Fruit fly (Drosophila melanogaster) whole organism, embryonic: Measurements from ENCODE around the gene CG6195.

Experiments used
- ATbp ChIP-seq: fragments of 200-800 bp; sonication (Bioruptor generic); optimal IDR thresholded peaks from 2 replicates; lab custom pipeline; 2017; ENCODE audit warnings: missing biosample characterization, mild to moderate bottlenecking, missing genetic modification characterization, missing genetic modification reagents
- CG10366 ChIP-seq: fragments of 200-800 bp; sonication (Bioruptor generic); IDR thresholded peaks from 2 replicates; pipeline ENCODE4 v1.3.6; 2022; ENCODE audit warnings: missing biosample characterization, missing genetic modification characterization
- CG10565 ChIP-seq: fragments of 200-800 bp; sonication (Bioruptor generic); optimal IDR thresholded peaks from 3 replicates; lab custom pipeline; 2016; ENCODE audit warnings: missing biosample characterization, mild to moderate bottlenecking, missing genetic modification characterization
- CG12391 ChIP-seq: fragments of 200-800 bp; sonication (Bioruptor generic); optimal IDR thresholded peaks from 3 replicates; lab custom pipeline; 2018; ENCODE audit warnings: missing biosample characterization, mild to moderate bottlenecking, missing genetic modification characterization, moderate library complexity
- CG14014 ChIP-seq: fragments of 200-800 bp; sonication (Bioruptor generic); IDR thresholded peaks from 2 replicates; pipeline ENCODE4 v1.3.6; 2022; ENCODE audit warnings: missing biosample characterization, missing genetic modification characterization
- CG17186 ChIP-seq: fragments of 200-800 bp; sonication (Bioruptor generic); optimal IDR thresholded peaks from 3 replicates; lab custom pipeline; 2017; ENCODE audit warnings: missing biosample characterization, missing genetic modification reagents, missing genetic modification characterization
- CG2116 ChIP-seq: fragments of 200-800 bp; sonication (Bioruptor generic); optimal IDR thresholded peaks from 3 replicates; lab custom pipeline; 2018; ENCODE audit warnings: missing biosample characterization, mild to moderate bottlenecking, missing genetic modification characterization
- CG6254 ChIP-seq: fragments of 200-800 bp; sonication (Bioruptor generic); optimal IDR thresholded peaks from 3 replicates; lab custom pipeline; 2017; ENCODE audit warnings: mild to moderate bottlenecking, missing biosample characterization, missing genetic modification reagents, missing genetic modification characterization
- CG6813 ChIP-seq: fragments of 200-800 bp; sonication (Bioruptor generic); optimal IDR thresholded peaks from 2 replicates; lab custom pipeline; 2017; ENCODE audit warnings: missing biosample characterization, missing genetic modification characterization, mild to moderate bottlenecking, moderate library complexity, missing genetic modification reagents
- CG8290 ChIP-seq, 3 experiments: fragments of 200-800 bp; sonication (Bioruptor generic); optimal IDR thresholded peaks; 2 replicates each; lab custom pipeline; 2016 to 2019; ENCODE audit warnings: missing biosample characterization in 3 of 3, missing genetic modification characterization in 3 of 3, mild to moderate bottlenecking in 2 of 3, moderate library complexity in 1 of 3
- H15 ChIP-seq: fragments of 200-800 bp; sonication (Bioruptor generic); IDR thresholded peaks from 3 replicates; pipeline ENCODE4 v1.3.6; 2022; ENCODE audit warnings: missing biosample characterization, missing genetic modification characterization
- HHEX ChIP-seq: fragments of 200-800 bp; sonication (Bioruptor generic); optimal IDR thresholded peaks from 3 replicates; lab custom pipeline; 2017; ENCODE audit warnings: missing biosample characterization, mild to moderate bottlenecking, missing genetic modification characterization, missing genetic modification reagents
- Hmx ChIP-seq: fragments of 200-800 bp; sonication (Bioruptor generic); optimal IDR thresholded peaks from 2 replicates; lab custom pipeline; 2016; ENCODE audit warnings: missing biosample characterization, missing genetic modification characterization
- Med ChIP-seq: fragments of 200-800 bp; sonication (Bioruptor generic); peaks from one replicate; lab custom pipeline; 2016; ENCODE audit warnings: missing biosample characterization, missing genetic modification characterization, mild to moderate bottlenecking, inconsistent platforms, moderate library complexity
- Myb ChIP-seq: fragments of 200-800 bp; sonication (Bioruptor generic); optimal IDR thresholded peaks from 2 replicates; lab custom pipeline; 2016; ENCODE audit warnings: missing biosample characterization, missing genetic modification characterization
- Nf-YA ChIP-seq: fragments of 200-800 bp; sonication (Bioruptor generic); IDR thresholded peaks from 2 replicates; pipeline ENCODE4 v1.3.6; 2022; ENCODE audit warnings: missing biosample characterization, missing genetic modification characterization
- Oli ChIP-seq: fragments of 200-800 bp; sonication (Bioruptor generic); optimal IDR thresholded peaks from 2 replicates; lab custom pipeline; 2018; ENCODE audit warnings: missing biosample characterization, mild to moderate bottlenecking, missing genetic modification characterization, moderate library complexity
- Rfx ChIP-seq: fragments of 200-800 bp; sonication (Bioruptor generic); IDR thresholded peaks from 2 replicates; pipeline ENCODE4 v1.3.6; 2022; ENCODE audit warnings: missing biosample characterization, missing genetic modification characterization
- ab ChIP-seq: fragments of 200-800 bp; sonication (Bioruptor generic); optimal IDR thresholded peaks from 2 replicates; lab custom pipeline; 2016; ENCODE audit warnings: missing biosample characterization, missing genetic modification characterization
- ato ChIP-seq: fragments of 200-800 bp; sonication (Bioruptor generic); IDR thresholded peaks from 2 replicates; pipeline ENCODE4 v1.3.6; 2022; ENCODE audit warnings: missing biosample characterization, missing genetic modification characterization; ENCODE audit not compliant: partially characterized antibody
- chinmo ChIP-seq: fragments of 200-800 bp; sonication (Bioruptor generic); IDR thresholded peaks from 4 replicates; pipeline ENCODE4 v1.3.6; 2022; ENCODE audit warnings: missing biosample characterization, missing genetic modification characterization; ENCODE audit not compliant: partially characterized antibody
- exex ChIP-seq: fragments of 200-800 bp; sonication (Bioruptor generic); optimal IDR thresholded peaks from 4 replicates; lab custom pipeline; 2018; ENCODE audit warnings: missing biosample characterization, mild to moderate bottlenecking, missing genetic modification characterization, moderate library complexity
- hbn ChIP-seq: fragments of 200-800 bp; sonication (Bioruptor generic); IDR thresholded peaks from 2 replicates; pipeline ENCODE4 v1.3.6; 2022; ENCODE audit warnings: missing biosample characterization, missing genetic modification characterization; ENCODE audit not compliant: partially characterized antibody
- lab ChIP-seq: fragments of 200-800 bp; sonication (Bioruptor generic); optimal IDR thresholded peaks from 3 replicates; lab custom pipeline; 2017; ENCODE audit warnings: missing biosample characterization, missing genetic modification characterization, mild to moderate bottlenecking, moderate library complexity, missing genetic modification reagents
- lbe ChIP-seq: fragments of 200-800 bp; sonication (Bioruptor generic); optimal IDR thresholded peaks from 2 replicates; lab custom pipeline; 2016; ENCODE audit warnings: missing biosample characterization, mild to moderate bottlenecking, missing genetic modification characterization
- org-1 ChIP-seq: fragments of 200-800 bp; sonication (Bioruptor generic); optimal IDR thresholded peaks from 2 replicates; lab custom pipeline; 2017; ENCODE audit warnings: missing biosample characterization, missing genetic modification characterization
- rib ChIP-seq: fragments of 200-800 bp; sonication (Bioruptor generic); IDR thresholded peaks from 2 replicates; pipeline ENCODE4 v1.3.6; 2022; ENCODE audit warnings: missing biosample characterization, missing genetic modification characterization
- ro ChIP-seq: fragments of 200-800 bp; sonication (Bioruptor generic); IDR thresholded peaks from 2 replicates; pipeline ENCODE4 v1.3.6; 2022; ENCODE audit warnings: missing biosample characterization, missing genetic modification characterization
- salm ChIP-seq: fragments of 200-800 bp; sonication (Bioruptor generic); optimal IDR thresholded peaks from 2 replicates; lab custom pipeline; 2018; ENCODE audit warnings: missing biosample characterization, mild to moderate bottlenecking, missing genetic modification characterization
- seq ChIP-seq: fragments of 200-800 bp; sonication (Bioruptor generic); IDR thresholded peaks from 2 replicates; pipeline ENCODE4 v1.3.6; 2022; ENCODE audit warnings: missing biosample characterization, missing genetic modification characterization
- tap ChIP-seq: fragments of 200-800 bp; optimal IDR thresholded peaks from 3 replicates; lab custom pipeline; 2019; ENCODE audit warnings: missing biosample characterization, mild to moderate bottlenecking, missing genetic modification characterization, moderate library complexity
- tup ChIP-seq: fragments of 200-800 bp; sonication (Bioruptor generic); optimal IDR thresholded peaks from 2 replicates; lab custom pipeline; 2016; ENCODE audit warnings: missing biosample characterization, mild to moderate bottlenecking, missing genetic modification characterization, moderate library complexity
- unpg ChIP-seq: fragments of 200-800 bp; sonication (Bioruptor generic); optimal IDR thresholded peaks from 3 replicates; lab custom pipeline; 2018; ENCODE audit warnings: missing biosample characterization, mild to moderate bottlenecking, missing genetic modification characterization, moderate library complexity
- wor ChIP-seq: fragments of 200-800 bp; sonication (Bioruptor generic); IDR thresholded peaks from 2 replicates; pipeline ENCODE4 v1.3.6; 2022; ENCODE audit warnings: missing biosample characterization, missing genetic modification characterization
- zfh1 ChIP-seq: fragments of 200-800 bp; sonication (Bioruptor generic); IDR thresholded peaks from 3 replicates; pipeline ENCODE4 v1.3.6; 2022; ENCODE audit warnings: missing biosample characterization, missing genetic modification characterization

The CG6195 gene

DNA sequence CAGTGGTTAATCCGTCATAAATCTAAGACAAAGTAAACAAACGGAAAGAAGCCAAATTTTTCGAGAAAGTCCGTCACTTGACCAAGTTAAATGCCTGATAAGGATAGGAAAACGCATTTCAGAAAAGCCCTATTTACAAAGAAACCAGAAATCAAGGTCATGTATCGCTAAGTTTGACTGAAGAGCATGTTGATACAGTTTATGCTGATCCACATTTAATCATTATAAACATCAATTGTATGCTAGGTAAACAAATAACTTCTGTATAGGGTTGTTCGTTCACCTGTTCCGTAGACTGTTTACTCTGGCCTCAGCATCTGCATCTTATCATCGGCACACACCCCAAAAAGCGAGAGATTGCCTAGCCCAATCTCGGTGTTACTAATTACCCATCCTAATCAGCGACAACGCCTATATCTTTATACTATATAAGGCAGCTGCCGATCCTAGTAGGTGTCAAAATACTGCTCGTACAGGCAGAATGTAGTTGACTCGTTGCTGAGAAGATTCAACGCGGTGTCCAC lies 35.2 kb downstream of the CG6195 start, which contains the start of gene CG16727 (continued):
- TF ChIP-seq org-1 (GFP tag; lab: Kevin White, UChicago) = peak; percentile 11
- peak; percentile 31 for TF ChIP-seq CG6813 (GFP tag; lab: Kevin White, UChicago)
- peak; percentile 2 for TF ChIP-seq tap (tag; lab: Kevin White, UChicago)
- TF ChIP-seq salm (tag; lab: Kevin White, UChicago) = peak; percentile 6
- TF ChIP-seq H15 (GFP tag; lab: Robert Waterston, UW) = no peak
- 0 out of 2 replicates have a peak, but pooled peaks have one; percentile 10 for TF ChIP-seq seq (GFP tag; lab: Robert Waterston, UW)
- TF ChIP-seq HHEX (GFP tag; lab: Kevin White, UChicago) = peak; percentile 35
- TF ChIP-seq exex (tag; lab: Kevin White, UChicago) = no peak
- peak; percentile 47 for TF ChIP-seq Med
- TF ChIP-seq lab (GFP tag; lab: Kevin White, UChicago) = peak; percentile 68
- no peak for TF ChIP-seq tup (GFP tag; lab: Kevin White, UChicago)
- TF ChIP-seq Rfx = 0 out of 2 replicates have a peak, but pooled peaks have one; percentile 12

dm6 chr3R:19609925-19610324 lies 38.3 kb downstream of the CG6195 start, which contains the start of gene CG17752:
Gene CG17752, plus strand, starts transcription at chr3R:19610225.
- TF ChIP-seq salm (tag; lab: Kevin White, UChicago) (no peak), ab (GFP tag; lab: Kevin White, UChicago) (no peak), ato (GFP tag; lab: Robert Waterston, UW) (no peak), rib (GFP tag; lab: Robert Waterston, UW) (no peak), ro (no peak), CG12391 (no peak), hbn (GFP tag; lab: Robert Waterston, UW) (no peak), wor (no peak), CG17186 (GFP tag; lab: Kevin White, UChicago) (no peak), CG6254 (no peak), CG8290 (GFP tag; optimal IDR thresholded peaks at IDR 0.05; lab: Kevin White, UChicago) (no peak), CG8290 (tag; optimal IDR thresholded peaks at IDR 0.05; lab: Kevin White, UChicago) (no peak), unpg (no peak), CG10366 (GFP tag; lab: Robert Waterston, UW) (no peak), chinmo (no peak), zfh1 (GFP tag; lab: Robert Waterston, UW) (no peak), Myb (no peak), ATbp (no peak)

DNA sequence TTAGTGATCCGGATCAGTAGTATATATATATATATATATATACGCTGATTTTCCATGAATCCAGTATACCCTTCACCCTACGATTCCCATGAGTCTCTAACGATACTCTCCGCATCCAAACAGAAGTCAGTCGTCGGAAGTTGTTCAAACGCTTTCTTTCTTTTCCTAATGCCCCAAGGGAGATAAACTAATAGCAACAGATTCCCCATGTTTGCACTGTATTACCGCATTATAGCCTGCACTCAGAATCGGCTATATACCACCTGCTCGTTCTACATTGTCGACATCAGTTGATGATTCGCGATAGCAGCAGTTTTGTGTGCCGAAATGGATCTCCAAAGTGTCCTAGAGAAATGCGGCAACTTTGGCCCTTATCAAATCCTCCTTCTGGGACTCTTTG lies 41.3 kb downstream of the CG6195 start, which contains the start of gene CG17751:
Gene CG17751, plus strand, starts transcription at position 301 of the 400 bp plus-strand sequence.
- TF ChIP-seq CG10565 (GFP tag; lab: Kevin White, UChicago) = no peak
- TF ChIP-seq Nf-YA (GFP tag; lab: Robert Waterston, UW) = 0 out of 2 replicates have a peak, but pooled peaks have one; percentile 14
- TF ChIP-seq CG14014 (GFP tag; lab: Robert Waterston, UW) = no peak
- TF ChIP-seq Hmx (GFP tag; lab: Kevin White, UChicago) = no peak
- no peak for TF ChIP-seq CG2116 (GFP tag; lab: Kevin White, UChicago)
- no peak for TF ChIP-seq salm (tag; lab: Kevin White, UChicago)

DNA sequence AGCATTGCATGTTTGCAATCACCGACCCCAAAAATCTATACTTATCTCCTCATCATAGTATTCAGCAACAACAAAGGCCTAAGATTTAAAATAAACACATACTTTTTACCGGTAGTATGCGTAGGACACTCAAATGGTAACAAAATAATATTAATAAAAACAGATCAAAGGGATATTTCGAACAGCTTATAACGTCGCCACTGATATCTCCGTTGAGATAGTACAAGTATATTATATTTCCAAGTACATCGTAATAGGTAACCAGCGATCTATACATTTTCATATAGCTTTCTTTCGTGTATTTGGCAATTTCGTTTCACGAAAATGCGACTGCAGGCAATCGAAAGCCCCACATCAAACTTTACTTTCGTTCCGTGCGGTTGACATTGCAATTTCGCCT lies 45.2 kb downstream of the CG6195 start, which contains the start of gene CG7342:
Gene CG7342, plus strand, starts transcription at position 380 of the 400 bp plus-strand sequence.
- TF ChIP-seq Oli (tag; lab: Kevin White, UChicago) (no peak), lbe (GFP tag; lab: Kevin White, UChicago) (peak; percentile 53)
- TF ChIP-seq, all 482 proteins: peak for 1
